Fruit fly (Drosophila melanogaster): ENCODE data around the gene Nelf-A.

The Nelf-A gene

dm6 chr3R:21273427-21274038, 50.0 kb downstream of the Nelf-A start, which contains the start of gene CG3308 (continued):
- TF ChIP-seq sob (GFP tag; IDR thresholded peaks at IDR 0.05), result peak; percentile 78
- TF ChIP-seq Six4 (GFP tag; optimal IDR thresholded peaks at IDR 0.05), result no peak
- TF ChIP-seq disco-r (GFP tag; optimal IDR thresholded peaks at IDR 0.05), result no peak
- TF ChIP-seq CG7745 (tag; optimal IDR thresholded peaks at IDR 0.05), result no peak
- TF ChIP-seq Rfx (GFP tag; IDR thresholded peaks at IDR 0.05), result peak; percentile 78
- TF ChIP-seq CG6272 (GFP tag; IDR thresholded peaks at IDR 0.05), result peak; percentile 19; the same call in 1 of the 2 replicates
- TF ChIP-seq CHES-1-like (GFP tag; optimal IDR thresholded peaks at IDR 0.05), result peak; percentile 22
- no peak for TF ChIP-seq Abd-B (GFP tag; optimal IDR thresholded peaks at IDR 0.05)
- TF ChIP-seq chinmo (GFP tag; IDR thresholded peaks at IDR 0.05; ENCODE audit: partially characterized antibody), result peak; percentile 86; the same call in 3 of the 4 replicates
- peak; percentile 7 for TF ChIP-seq CG18011 (GFP tag; optimal IDR thresholded peaks at IDR 0.05)
- TF ChIP-seq salm (tag; optimal IDR thresholded peaks at IDR 0.05), result no peak
- TF ChIP-seq Mrtf (GFP tag; IDR thresholded peaks at IDR 0.05), result no peak
- peak; percentile 36 for TF ChIP-seq CG10543 (GFP tag; optimal IDR thresholded peaks at IDR 0.05)
- peak; percentile 2 for TF ChIP-seq CG13775 (GFP tag; optimal IDR thresholded peaks at IDR 0.05)
- peak; percentile 80 for TF ChIP-seq CG9932 (GFP tag; IDR thresholded peaks at IDR 0.05)
- TF ChIP-seq zfh2 (GFP tag; optimal IDR thresholded peaks at IDR 0.05), result peak; percentile 23
- peak; percentile 31 for TF ChIP-seq CG7556 (GFP tag; optimal IDR thresholded peaks at IDR 0.05)
- TF ChIP-seq dimm (GFP tag; IDR thresholded peaks at IDR 0.05), result no peak
- TF ChIP-seq Bgb (GFP tag; IDR thresholded peaks at IDR 0.05; ENCODE audit: partially characterized antibody), result peak; percentile 92
- no peak for TF ChIP-seq dati (GFP tag; IDR thresholded peaks at IDR 0.05)
- peak in 1 of 2 experiments; percentile 26 for TF ChIP-seq insv (GFP tag; optimal IDR thresholded peaks at IDR 0.05)
- TF ChIP-seq CG13296 (GFP tag; optimal IDR thresholded peaks at IDR 0.05), result peak; percentile 57
- TF ChIP-seq BtbVII (GFP tag; optimal IDR thresholded peaks at IDR 0.05), result peak; percentile 13
- peak; percentile 83 for TF ChIP-seq CG34224 (GFP tag; IDR thresholded peaks at IDR 0.05; ENCODE audit: partially characterized antibody)
- no peak for TF ChIP-seq kni (GFP tag; optimal IDR thresholded peaks at IDR 0.05)
- peak; percentile 9 for TF ChIP-seq Hsf (GFP tag; optimal IDR thresholded peaks at IDR 0.05)
- peak; percentile 67; the same call in 1 of the 2 replicates for TF ChIP-seq NFAT (GFP tag; IDR thresholded peaks at IDR 0.05)
- TF ChIP-seq CG17186 (GFP tag; optimal IDR thresholded peaks at IDR 0.05), result peak; percentile 66
- peak; percentile 89 for TF ChIP-seq Opbp (GFP tag; IDR thresholded peaks at IDR 0.05; ENCODE audit: partially characterized antibody)
- TF ChIP-seq CG18599 (GFP tag; optimal IDR thresholded peaks at IDR 0.05), result peak; percentile 33
- TF ChIP-seq Dbx (GFP tag; IDR thresholded peaks at IDR 0.05), result peak; percentile 60; the same call in 2 of the 3 replicates
- TF ChIP-seq CG5245 (GFP tag; optimal IDR thresholded peaks at IDR 0.05), result peak; percentile 47
- no peak for TF ChIP-seq cad (GFP tag; optimal IDR thresholded peaks at IDR 0.05)
- no peak for TF ChIP-seq Nf-YB (GFP tag; optimal IDR thresholded peaks at IDR 0.05)
- peak; percentile 79 for TF ChIP-seq CG42726 (GFP tag; IDR thresholded peaks at IDR 0.05; ENCODE audit: partially characterized antibody)
- peak; percentile 12 for TF ChIP-seq unpg (GFP tag; optimal IDR thresholded peaks at IDR 0.05)
- peak; percentile 56 for TF ChIP-seq Xbp1 (GFP tag; optimal IDR thresholded peaks at IDR 0.05)
- TF ChIP-seq scrt (GFP tag; optimal IDR thresholded peaks at IDR 0.05), result no peak
- 0 out of 2 replicates have a peak, but pooled peaks have one; percentile 9 for TF ChIP-seq al (GFP tag; IDR thresholded peaks at IDR 0.05)
- TF ChIP-seq inv (GFP tag; IDR thresholded peaks at IDR 0.05; ENCODE audit: partially characterized antibody), result peak; percentile 70
- TF ChIP-seq B-H2 (GFP tag; optimal IDR thresholded peaks at IDR 0.05), result peak; percentile 61
- peak in 1 of 2 experiments; percentile 31 for TF ChIP-seq crp (GFP tag; optimal IDR thresholded peaks at IDR 0.05)
- peak; percentile 98 for TF ChIP-seq Dref (GFP tag; IDR thresholded peaks at IDR 0.05)
- TF ChIP-seq CG13894 (tag; optimal IDR thresholded peaks at IDR 0.05), result peak; percentile 72
- TF ChIP-seq CG30403 (GFP tag; optimal IDR thresholded peaks at IDR 0.05), result peak; percentile 49
- no peak for TF ChIP-seq CG10462 (GFP tag; optimal IDR thresholded peaks at IDR 0.05)
- TF ChIP-seq CG3838 (GFP tag; optimal IDR thresholded peaks at IDR 0.05), result no peak
- TF ChIP-seq pho (GFP tag; optimal IDR thresholded peaks at IDR 0.05), result no peak
- TF ChIP-seq CG17361 (GFP tag; IDR thresholded peaks at IDR 0.05), result peak; percentile 46; the same call in 1 of the 3 replicates
